Fruit fly (Drosophila melanogaster) whole organism, embryonic: ENCODE results near the gene CG5823.

Experiments used
- Awh ChIP-seq: fragments of 200-800 bp; sonication (Bioruptor generic); IDR thresholded peaks from 2 replicates; pipeline ENCODE4, ENCODE4 v1.3.6; 2022; ENCODE audit warnings: missing biosample characterization, missing genetic modification characterization
- CG10209 ChIP-seq: fragments of 200-800 bp; sonication (Bioruptor generic); optimal IDR thresholded peaks from 3 replicates; lab custom pipeline; 2017; ENCODE audit warnings: missing biosample characterization, mild to moderate bottlenecking, missing genetic modification characterization, missing genetic modification reagents
- CG11093 ChIP-seq: fragments of 200-800 bp; sonication (Bioruptor generic); IDR thresholded peaks from 3 replicates; pipeline ENCODE4 v1.3.6; 2022; ENCODE audit warnings: missing biosample characterization, missing genetic modification characterization
- CG12071 ChIP-seq: fragments of 200-800 bp; sonication (Bioruptor generic); optimal IDR thresholded peaks from 3 replicates; lab custom pipeline; 2018; ENCODE audit warnings: missing biosample characterization, mild to moderate bottlenecking, missing genetic modification characterization
- CG1233 ChIP-seq: fragments of 200-800 bp; sonication (Bioruptor generic); optimal IDR thresholded peaks from 4 replicates; lab custom pipeline; 2018; ENCODE audit warnings: missing biosample characterization, mild to moderate bottlenecking, missing genetic modification characterization
- CG12659 ChIP-seq: fragments of 200-800 bp; sonication (Bioruptor generic); optimal IDR thresholded peaks from 3 replicates; lab custom pipeline; 2017; ENCODE audit warnings: mild to moderate bottlenecking, missing biosample characterization, missing genetic modification reagents, missing genetic modification characterization
- CG12942 ChIP-seq: fragments of 200-800 bp; sonication (Bioruptor generic); optimal IDR thresholded peaks from 3 replicates; lab custom pipeline; 2016; ENCODE audit warnings: missing biosample characterization, missing genetic modification characterization
- CG14710 ChIP-seq: fragments of 200-800 bp; sonication (Bioruptor generic); optimal IDR thresholded peaks from 3 replicates; lab custom pipeline; 2019; ENCODE audit warnings: missing biosample characterization, mild to moderate bottlenecking, missing genetic modification characterization, moderate library complexity
- CG15514 ChIP-seq: fragments of 200-800 bp; sonication (Bioruptor generic); optimal IDR thresholded peaks from 3 replicates; lab custom pipeline; 2017; ENCODE audit warnings: missing biosample characterization, missing genetic modification characterization, mild to moderate bottlenecking, moderate library complexity, missing genetic modification reagents
- CG18599 ChIP-seq: fragments of 200-800 bp; sonication (Bioruptor generic); optimal IDR thresholded peaks from 3 replicates; lab custom pipeline; 2017; ENCODE audit warnings: missing biosample characterization, missing genetic modification characterization, mild to moderate bottlenecking, moderate library complexity, missing genetic modification reagents
- CG2120 ChIP-seq: fragments of 200-800 bp; sonication (Bioruptor generic); optimal IDR thresholded peaks from 3 replicates; lab custom pipeline; 2016; ENCODE audit warnings: missing biosample characterization, missing genetic modification characterization
- CG30020 ChIP-seq: fragments of 200-800 bp; optimal IDR thresholded peaks from 2 replicates; lab custom pipeline; 2019; ENCODE audit warnings: missing biosample characterization, mild to moderate bottlenecking, missing genetic modification characterization, moderate library complexity
- CG33213 ChIP-seq: fragments of 200-800 bp; sonication (Bioruptor generic); optimal IDR thresholded peaks from 3 replicates; lab custom pipeline; 2016; ENCODE audit warnings: missing biosample characterization, missing genetic modification characterization
- CG3407 ChIP-seq: fragments of 200-800 bp; sonication (Bioruptor generic); optimal IDR thresholded peaks from 2 replicates; lab custom pipeline; 2018; ENCODE audit warnings: missing biosample characterization, mild to moderate bottlenecking, missing genetic modification characterization
- CG3838 ChIP-seq: fragments of 200-800 bp; sonication (Bioruptor generic); optimal IDR thresholded peaks from 3 replicates; lab custom pipeline; 2016; ENCODE audit warnings: missing biosample characterization, missing genetic modification characterization
- CG8359 ChIP-seq: fragments of 200-800 bp; sonication (Bioruptor generic); optimal IDR thresholded peaks from 2 replicates; lab custom pipeline; 2017; ENCODE audit warnings: missing biosample characterization, mild to moderate bottlenecking, missing genetic modification characterization, borderline replicate concordance
- CG8924 ChIP-seq: fragments of 200-800 bp; optimal IDR thresholded peaks from 3 replicates; lab custom pipeline; 2019; ENCODE audit warnings: missing biosample characterization, mild to moderate bottlenecking, missing genetic modification characterization, moderate library complexity
- Dfd ChIP-seq, 2 experiments: fragments of >200 bp; optimal IDR thresholded peaks; 2 replicates each; lab custom pipeline; 2017; ENCODE audit warnings: missing biosample characterization in 2 of 2, missing genetic modification characterization in 2 of 2
- Doc3 ChIP-seq: fragments of 200-800 bp; sonication (Bioruptor generic); IDR thresholded peaks from 3 replicates; pipeline ENCODE4 v1.3.6; 2022; ENCODE audit warnings: missing biosample characterization, missing genetic modification characterization; ENCODE audit not compliant: partially characterized antibody
- Dp ChIP-seq: fragments of 200-800 bp; sonication (Bioruptor generic); optimal IDR thresholded peaks from 2 replicates; lab custom pipeline; 2018; ENCODE audit warnings: missing biosample characterization, mild to moderate bottlenecking, missing genetic modification characterization, moderate library complexity
- E2f2 ChIP-seq: fragments of 200-800 bp; sonication (Bioruptor generic); IDR thresholded peaks from 2 replicates; pipeline ENCODE4 v1.3.6; 2022; ENCODE audit warnings: missing biosample characterization, missing genetic modification characterization
- MESR4 ChIP-seq: fragments of 200-800 bp; sonication (Bioruptor generic); optimal IDR thresholded peaks from 2 replicates; lab custom pipeline; 2018; ENCODE audit warnings: missing biosample characterization, mild to moderate bottlenecking, missing genetic modification characterization, moderate library complexity
- Meics ChIP-seq: fragments of 200-800 bp; sonication (Bioruptor generic); optimal IDR thresholded peaks from 2 replicates; lab custom pipeline; 2017; ENCODE audit warnings: missing biosample characterization, mild to moderate bottlenecking, missing genetic modification characterization
- Mes4 ChIP-seq: fragments of 200-800 bp; sonication (Bioruptor generic); optimal IDR thresholded peaks from 2 replicates; lab custom pipeline; 2016; ENCODE audit warnings: missing biosample characterization, missing genetic modification characterization
- Ravus ChIP-seq: fragments of 200-800 bp; sonication (Bioruptor generic); IDR thresholded peaks from 2 replicates; pipeline ENCODE4 v1.3.6; 2022; ENCODE audit warnings: missing biosample characterization, missing genetic modification characterization
- Stat92E ChIP-seq, 3 experiments: fragments of >200 bp in 2 of 3; fragments of 200-800 bp in 1 of 3; sonication (Bioruptor generic) in 1 of 3; optimal IDR thresholded peaks; 2 replicates each; lab custom pipeline; 2017 to 2019; ENCODE audit warnings: missing biosample characterization in 3 of 3, missing genetic modification characterization in 3 of 3, mild to moderate bottlenecking in 1 of 3, moderate library complexity in 1 of 3
- Tbp ChIP-seq: fragments of >200 bp; optimal IDR thresholded peaks from 2 replicates; lab custom pipeline; 2018; ENCODE audit warnings: missing biosample characterization, missing genetic modification characterization
- ato ChIP-seq: fragments of 200-800 bp; sonication (Bioruptor generic); IDR thresholded peaks from 2 replicates; pipeline ENCODE4 v1.3.6; 2022; ENCODE audit warnings: missing biosample characterization, missing genetic modification characterization; ENCODE audit not compliant: partially characterized antibody
- chn ChIP-seq: fragments of 200-800 bp; sonication (Bioruptor generic); optimal IDR thresholded peaks from 2 replicates; lab custom pipeline; 2016; ENCODE audit warnings: missing biosample characterization, missing genetic modification characterization
- corto ChIP-seq: fragments of 200-800 bp; sonication (Bioruptor generic); optimal IDR thresholded peaks from 2 replicates; lab custom pipeline; 2016; ENCODE audit warnings: missing biosample characterization, mild to moderate bottlenecking, missing genetic modification characterization, moderate library complexity
- dm ChIP-seq: fragments of 200-800 bp; sonication (Bioruptor generic); optimal IDR thresholded peaks from 3 replicates; lab custom pipeline; 2016; ENCODE audit warnings: missing biosample characterization, missing genetic modification characterization
- fru ChIP-seq: fragments of >200 bp; optimal IDR thresholded peaks from 2 replicates; lab custom pipeline; 2017
- gcm ChIP-seq: fragments of 200-800 bp; sonication (Bioruptor generic); optimal IDR thresholded peaks from 2 replicates; lab custom pipeline; 2019; ENCODE audit warnings: missing biosample characterization, mild to moderate bottlenecking, missing genetic modification characterization, moderate library complexity
- ham ChIP-seq: fragments of 200-800 bp; sonication (Bioruptor generic); IDR thresholded peaks from 2 replicates; pipeline ENCODE4 v1.3.6; 2022; ENCODE audit warnings: missing biosample characterization, missing genetic modification characterization
- inv ChIP-seq: fragments of 200-800 bp; sonication (Bioruptor generic); IDR thresholded peaks from 2 replicates; pipeline ENCODE4 v1.3.6; 2022; ENCODE audit warnings: missing biosample characterization, missing genetic modification characterization; ENCODE audit not compliant: partially characterized antibody
- jumu ChIP-seq: fragments of 200-800 bp; sonication (Bioruptor generic); optimal IDR thresholded peaks from 3 replicates; lab custom pipeline; 2016; ENCODE audit warnings: missing biosample characterization, missing genetic modification characterization
- knrl ChIP-seq: fragments of 200-800 bp; sonication (Bioruptor generic); IDR thresholded peaks from 3 replicates; pipeline ENCODE4 v1.3.6; 2022; ENCODE audit warnings: missing biosample characterization, missing genetic modification characterization; ENCODE audit not compliant: partially characterized antibody
- lab ChIP-seq: fragments of 200-800 bp; sonication (Bioruptor generic); optimal IDR thresholded peaks from 3 replicates; lab custom pipeline; 2017; ENCODE audit warnings: missing biosample characterization, missing genetic modification characterization, mild to moderate bottlenecking, moderate library complexity, missing genetic modification reagents
- lilli ChIP-seq: fragments of 200-800 bp; sonication (Bioruptor generic); optimal IDR thresholded peaks from 3 replicates; lab custom pipeline; 2016; ENCODE audit warnings: missing biosample characterization, missing genetic modification characterization
- mam ChIP-seq: fragments of 200-800 bp; sonication (Bioruptor generic); optimal IDR thresholded peaks from 3 replicates; lab custom pipeline; 2016; ENCODE audit warnings: missing biosample characterization, missing genetic modification characterization
- onecut ChIP-seq: fragments of 200-800 bp; sonication (Bioruptor generic); IDR thresholded peaks from 2 replicates; pipeline ENCODE4 v1.3.6; 2022; ENCODE audit warnings: missing biosample characterization, missing genetic modification characterization
- pnt ChIP-seq: fragments of 200-800 bp; sonication (Bioruptor generic); optimal IDR thresholded peaks from 3 replicates; lab custom pipeline; 2016; ENCODE audit warnings: missing biosample characterization, missing genetic modification characterization
- salm ChIP-seq: fragments of 200-800 bp; sonication (Bioruptor generic); optimal IDR thresholded peaks from 2 replicates; lab custom pipeline; 2018; ENCODE audit warnings: missing biosample characterization, mild to moderate bottlenecking, missing genetic modification characterization
- ssp ChIP-seq: fragments of 200-800 bp; sonication (Bioruptor generic); IDR thresholded peaks from 2 replicates; pipeline ENCODE4 v1.3.6; 2022; ENCODE audit warnings: missing biosample characterization, missing genetic modification characterization
- tll ChIP-seq, 2 experiments: fragments of 200-800 bp in 1 of 2; fragments of >200 bp in 1 of 2; sonication (Bioruptor generic) in 1 of 2; optimal IDR thresholded peaks; 2 replicates each; lab custom pipeline; 2017 to 2019; ENCODE audit warnings: missing biosample characterization in 2 of 2, missing genetic modification characterization in 2 of 2, mild to moderate bottlenecking in 1 of 2, moderate library complexity in 1 of 2
- tx ChIP-seq: fragments of 200-800 bp; sonication (Bioruptor generic); optimal IDR thresholded peaks from 2 replicates; lab custom pipeline; 2016; ENCODE audit warnings: missing biosample characterization, missing genetic modification characterization
- vnd ChIP-seq: fragments of 200-800 bp; sonication (Bioruptor generic); IDR thresholded peaks from 3 replicates; pipeline ENCODE4 v1.3.6; 2022; ENCODE audit warnings: missing biosample characterization, missing genetic modification characterization; ENCODE audit not compliant: partially characterized antibody
- wor ChIP-seq: fragments of 200-800 bp; sonication (Bioruptor generic); IDR thresholded peaks from 2 replicates; pipeline ENCODE4 v1.3.6; 2022; ENCODE audit warnings: missing biosample characterization, missing genetic modification characterization
- yki ChIP-seq: fragments of >200 bp; optimal IDR thresholded peaks from 3 replicates; lab custom pipeline; 2018

The CG5823 gene

DNA sequence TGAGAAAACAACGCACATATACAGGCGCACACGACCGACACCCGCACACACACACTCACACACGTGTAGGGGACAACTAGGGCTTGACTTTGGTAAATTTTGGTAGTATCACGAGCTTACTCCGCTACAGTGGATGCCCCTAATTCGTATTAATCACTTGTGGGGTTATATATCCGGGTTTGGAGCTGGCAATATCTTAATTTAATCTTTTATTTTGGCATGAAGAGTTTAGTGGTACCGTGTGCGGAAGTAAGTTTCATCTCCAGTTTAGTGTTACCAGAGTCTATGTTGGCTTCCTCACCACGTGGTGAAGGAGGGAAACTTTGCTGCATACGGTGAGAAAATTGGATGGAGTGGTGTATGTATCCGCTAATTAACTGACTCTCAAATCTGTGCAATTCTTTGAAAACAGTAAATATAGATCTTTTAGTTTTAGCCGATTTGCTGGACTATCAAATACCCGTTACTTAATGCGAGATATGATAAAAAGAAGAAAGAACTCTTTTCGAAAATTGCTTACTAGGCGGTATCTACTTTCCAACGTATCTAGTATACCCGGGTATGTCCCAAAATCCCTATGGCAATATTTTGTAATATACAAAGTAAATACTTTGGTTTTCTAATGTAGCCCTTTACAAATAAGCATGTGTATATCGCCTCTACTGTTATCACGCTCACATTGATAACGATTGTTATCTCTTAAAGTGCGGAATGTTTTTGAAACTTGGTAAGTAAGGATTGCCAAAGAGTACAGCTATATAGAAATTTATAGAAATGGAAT is at the start of gene CG5823, which contains the start of gene P5cr-2:
Gene CG5823 (minus strand): TSS at position 263 of the 781 bp plus-strand sequence.
Gene P5cr-2 (plus strand): TSS at position 491 of the 781 bp plus-strand sequence.
- TF ChIP-seq CG15514 (GFP tag; lab: Kevin White, UChicago) (peak; percentile 69), pnt (GFP tag; lab: Kevin White, UChicago) (no peak), tx (peak; percentile 61), CG8924 (tag; lab: Kevin White, UChicago) (no peak), E2f2 (GFP tag; lab: Robert Waterston, UW) (peak; percentile 80), salm (tag; lab: Kevin White, UChicago) (no peak), CG12071 (peak; percentile 71), knrl (GFP tag; lab: Robert Waterston, UW) (peak; percentile 63), Tbp (GFP tag; lab: Kevin White, UChicago) (peak; percentile 15), Dfd (GFP tag; optimal IDR thresholded peaks at IDR 0.05; lab: Kevin White, UChicago) (no peak), corto (GFP tag; lab: Kevin White, UChicago) (no peak), CG2120 (GFP tag; lab: Kevin White, UChicago) (peak; percentile 78), CG11093 (GFP tag; lab: Robert Waterston, UW) (no peak), vnd (0 out of 3 replicates have a peak, but pooled peaks have one; percentile 44), mam (peak; percentile 24), yki (lab: Kevin White, UChicago) (peak; percentile 15), dm (peak; percentile 69), CG30020 (no peak), lab (GFP tag; lab: Kevin White, UChicago) (peak; percentile 50), MESR4 (peak; percentile 98), CG14710 (tag; lab: Kevin White, UChicago) (peak; percentile 69), Awh (GFP tag; lab: Robert Waterston, UW) (no peak), Meics (GFP tag; lab: Kevin White, UChicago) (no peak), fru (lab: Kevin White, UChicago) (no peak), ssp (GFP tag; lab: Robert Waterston, UW) (no peak), CG18599 (no peak), wor (no peak), lilli (GFP tag; lab: Kevin White, UChicago) (peak; percentile 59), CG1233 (GFP tag; lab: Kevin White, UChicago) (peak; percentile 68), ham (no peak), inv (GFP tag; lab: Robert Waterston, UW) (no peak), tll (GFP tag; optimal IDR thresholded peaks at IDR 0.05; lab: Kevin White, UChicago) (peak in 1 of 2 experiments; percentile 11), CG10209 (GFP tag; lab: Kevin White, UChicago) (peak; percentile 75), ato (no peak), Stat92E (GFP tag; optimal IDR thresholded peaks at IDR 0.05; lab: Kevin White, UChicago) (peak in 1 of 3 experiments; percentile 7), Dp (peak; percentile 66), CG33213 (GFP tag; lab: Kevin White, UChicago) (peak; percentile 50), chn (peak; percentile 19), onecut (GFP tag; lab: Robert Waterston, UW) (peak; percentile 64; the same call in 1 of the 2 replicates), Doc3 (GFP tag; lab: Robert Waterston, UW) (0 out of 3 replicates have a peak, but pooled peaks have one; percentile 19), CG3407 (GFP tag; lab: Kevin White, UChicago) (peak; percentile 37), gcm (GFP tag; lab: Kevin White, UChicago) (no peak), CG8359 (GFP tag; lab: Kevin White, UChicago) (no peak), CG3838 (GFP tag; lab: Kevin White, UChicago) (peak; percentile 69), CG12942 (GFP tag; lab: Kevin White, UChicago) (peak; percentile 47), Mes4 (peak; percentile 79), Ravus (GFP tag; lab: Robert Waterston, UW) (no peak), jumu (GFP tag; lab: Kevin White, UChicago) (no peak), CG12659 (GFP tag; lab: Kevin White, UChicago) (peak; percentile 58)
